Worm (Caenorhabditis elegans) whole organism, young adult: Measurements from ENCODE around the gene zhit-1.

Experiments
- F55B11.4 ChIP-seq: sonication (generic microtip); optimal IDR thresholded peaks from 2 replicates; lab custom pipeline; 2016; ENCODE audit warnings: missing compliant biosample characterization, missing genetic modification characterization, borderline replicate concordance; ENCODE audit not compliant: insufficient read depth
- ama-1 ChIP-seq, 3 experiments: fragments of 150-350 bp in 1 of 3; sonication (generic microtip) in 2 of 3; optimal IDR thresholded peaks; 2 replicates each; lab custom pipeline; 2014 to 2018; ENCODE audit warnings: missing biosample characterization in 2 of 3, missing genetic modification characterization in 2 of 3, missing genetic modification reagents in 2 of 3
- egrh-3 ChIP-seq: fragments of 200-800 bp; sonication (Bioruptor generic); IDR thresholded peaks from 2 replicates; pipeline ENCODE4 v1.3.6; 2022; ENCODE audit warnings: missing genetic modification reagents, missing genetic modification characterization, missing compliant biosample characterization
- let-526 ChIP-seq: fragments of 200-800 bp; sonication (Bioruptor generic); IDR thresholded peaks from 2 replicates; pipeline ENCODE4 v1.3.6; 2022; ENCODE audit warnings: missing genetic modification reagents, missing genetic modification characterization, missing compliant biosample characterization
- lin-35 ChIP-seq, 3 experiments: fragments of 150-350 bp in 2 of 3; sonication (generic microtip) in 1 of 3; optimal IDR thresholded peaks; 2 replicates each; lab custom pipeline; 2014 to 2018; ENCODE audit warnings: missing biosample characterization in 3 of 3, missing genetic modification characterization in 3 of 3, missing genetic modification reagents in 3 of 3
- lsy-27 ChIP-seq: sonication (generic microtip); optimal IDR thresholded peaks from 2 replicates; lab custom pipeline; 2017; ENCODE audit warnings: missing genetic modification characterization, mild to moderate bottlenecking, missing compliant biosample characterization, antibody characterized with exemption, missing genotype, borderline replicate concordance; ENCODE audit not compliant: insufficient read depth
- nfya-1 ChIP-seq: sonication (generic microtip); optimal IDR thresholded peaks from 2 replicates; lab custom pipeline; 2017; ENCODE audit warnings: antibody characterized with exemption, missing compliant biosample characterization, missing genetic modification characterization, borderline replicate concordance; ENCODE audit not compliant: insufficient read depth
- rpc-1 ChIP-seq, 2 experiments: fragments of 150-350 bp in 1 of 2; sonication (generic microtip) in 1 of 2; optimal IDR thresholded peaks; 2 replicates each; lab custom pipeline; 2014 to 2018; ENCODE audit warnings: missing biosample characterization in 1 of 2, missing genetic modification characterization in 1 of 2, missing genetic modification reagents in 1 of 2, missing genotype in 1 of 2
- snpc-4 ChIP-seq, 5 experiments: fragments of 150-350 bp in 1 of 5; sonication (generic microtip) in 4 of 5; optimal IDR thresholded peaks; 2 replicates each; lab custom pipeline; 2014 to 2018; ENCODE audit warnings: missing genetic modification characterization in 5 of 5, missing biosample characterization in 3 of 5, antibody characterized with exemption in 2 of 5, mild to moderate bottlenecking in 2 of 5, missing compliant biosample characterization in 2 of 5, missing genotype in 2 of 5, moderate library complexity in 2 of 5, missing genetic modification reagents in 1 of 5
- unc-130 ChIP-seq: sonication (generic microtip); optimal IDR thresholded peaks from 2 replicates; lab custom pipeline; 2016; ENCODE audit warnings: missing genetic modification reagents, missing genetic modification characterization, missing compliant biosample characterization
- unc-62 ChIP-seq: fragments of 150-350 bp; optimal IDR thresholded peaks from 2 replicates; lab custom pipeline; 2014; ENCODE audit warnings: missing biosample characterization, missing genetic modification reagents, missing genetic modification characterization
- zfh-2 ChIP-seq: fragments of 200-800 bp; sonication (Bioruptor generic); conservative IDR thresholded peaks from 2 replicates; pipeline ENCODE4 v1.3.6; 2022; ENCODE audit warnings: missing genetic modification reagents, missing genetic modification characterization, missing compliant biosample characterization

DNA sequence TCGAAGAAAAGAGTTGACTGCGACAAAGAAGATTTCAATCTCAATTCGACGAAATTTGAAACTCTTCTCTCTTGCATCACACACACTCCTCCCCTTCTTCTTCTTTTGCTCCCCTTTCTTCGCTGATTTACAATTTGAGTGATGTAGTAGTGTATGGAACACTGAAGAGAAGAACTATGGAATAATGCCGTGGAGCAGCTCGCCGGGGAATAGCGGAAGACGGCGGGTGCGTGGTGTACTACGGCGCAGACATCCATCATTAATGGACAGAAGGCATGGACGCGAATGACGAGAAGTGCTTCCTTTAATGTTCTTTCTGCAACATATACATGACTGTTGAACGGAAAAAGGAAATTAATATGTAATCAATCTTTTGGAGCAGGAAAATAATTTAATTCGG lies 13.5 kb downstream of the zhit-1 start:
- TF ChIP-seq ama-1 (optimal IDR thresholded peaks at IDR 0.05; lab: Kevin White, UChicago) (no peak), ama-1 (GFP tag; optimal IDR thresholded peaks at IDR 0.05; lab: Kevin White, UChicago) (no peak), unc-62 (no peak), nfya-1 (tag; lab: Kevin White, UChicago) (no peak), lin-35 (GFP tag; optimal IDR thresholded peaks at IDR 0.05; lab: Kevin White, UChicago) (no peak), lsy-27 (no peak), F55B11.4 (tag; lab: Kevin White, UChicago) (no peak), unc-130 (no peak), rpc-1 (optimal IDR thresholded peaks at IDR 0.05; lab: Kevin White, UChicago) (no peak), rpc-1 (tag; optimal IDR thresholded peaks at IDR 0.05; lab: Kevin White, UChicago) (no peak), snpc-4 (GFP tag; optimal IDR thresholded peaks at IDR 0.05; lab: Kevin White, UChicago) (no peak), snpc-4 (tag; optimal IDR thresholded peaks at IDR 0.05; lab: Kevin White, UChicago) (no peak), zfh-2 (GFP tag; lab: Robert Waterston, UW) (no peak), let-526 (GFP tag; lab: Robert Waterston, UW) (no peak), egrh-3 (GFP tag; lab: Robert Waterston, UW) (no peak)
